Fruit fly (Drosophila melanogaster) whole organism, wandering third instar larva: ENCODE data around the gene CG18265.

Experiments
- Abd-B ChIP-seq: fragments of >200 bp; optimal IDR thresholded peaks from 2 replicates; lab custom pipeline; 2017; ENCODE audit warnings: missing biosample characterization, missing genetic modification characterization
- Dif ChIP-seq: fragments of 200-275, 200-300 bp; sonication (Bioruptor generic); optimal IDR thresholded peaks from 2 replicates; lab custom pipeline; 2018; ENCODE audit warnings: missing biosample characterization, missing genetic modification characterization; ENCODE audit not compliant: partially characterized antibody
- GATAd ChIP-seq: sonication (Bioruptor generic); optimal IDR thresholded peaks from 2 replicates; lab custom pipeline; 2016; ENCODE audit warnings: missing biosample characterization, missing genetic modification characterization
- Hr78 ChIP-seq: fragments of >200 bp; optimal IDR thresholded peaks from 2 replicates; lab custom pipeline; 2017; ENCODE audit warnings: missing biosample characterization, missing genetic modification characterization
- Hr83 ChIP-seq: fragments of 200-300 bp; sonication (Bioruptor generic); optimal IDR thresholded peaks from 2 replicates; lab custom pipeline; 2016; ENCODE audit warnings: missing biosample characterization, mild to moderate bottlenecking, missing genetic modification characterization, moderate library complexity; ENCODE audit not compliant: poor library complexity, severe bottlenecking
- Myc ChIP-seq: fragments of >200 bp; optimal IDR thresholded peaks from 2 replicates; lab custom pipeline; 2017
- br ChIP-seq: fragments of 200-800 bp; sonication (Bioruptor generic); optimal IDR thresholded peaks from 2 replicates; lab custom pipeline; 2016; ENCODE audit warnings: missing biosample characterization, missing genetic modification characterization
- h ChIP-seq: fragments of 200-800 bp; sonication (Bioruptor generic); optimal IDR thresholded peaks from 3 replicates; lab custom pipeline; 2016; ENCODE audit warnings: missing biosample characterization, mild to moderate bottlenecking, missing genetic modification characterization
- lola ChIP-seq: fragments of >200 bp; optimal IDR thresholded peaks from 2 replicates; lab custom pipeline; 2017; ENCODE audit warnings: missing biosample characterization, missing genetic modification characterization
- pan ChIP-seq: fragments of >200 bp; optimal IDR thresholded peaks from 2 replicates; lab custom pipeline; 2017
- psq ChIP-seq: fragments of 200-800 bp; sonication (Bioruptor generic); optimal IDR thresholded peaks from 3 replicates; lab custom pipeline; 2017; ENCODE audit warnings: missing biosample characterization, mild to moderate bottlenecking, missing genetic modification characterization, moderate library complexity
- sv ChIP-seq: fragments of 200-800 bp; sonication (Bioruptor generic); optimal IDR thresholded peaks from 3 replicates; lab custom pipeline; 2016; ENCODE audit warnings: missing biosample characterization, missing genetic modification characterization
- usp ChIP-seq: fragments of >200 bp; optimal IDR thresholded peaks from 2 replicates; lab custom pipeline; 2017; ENCODE audit warnings: missing biosample characterization, missing genetic modification characterization
- woc ChIP-seq: sonication (Bioruptor generic); optimal IDR thresholded peaks from 2 replicates; lab custom pipeline; 2016; ENCODE audit warnings: missing biosample characterization, mild to moderate bottlenecking, missing genetic modification characterization

- TF ChIP-seq GATAd (GFP tag; lab: Kevin White, UChicago): no peak
- TF ChIP-seq sv (GFP tag; lab: Kevin White, UChicago): no peak
- TF ChIP-seq h (GFP tag; lab: Kevin White, UChicago): no peak
- no peak for TF ChIP-seq usp (GFP tag; lab: Kevin White, UChicago)
- no peak for TF ChIP-seq br (GFP tag; lab: Kevin White, UChicago)
- no peak for TF ChIP-seq Myc (lab: Kevin White, UChicago)
- TF ChIP-seq Dif (GFP tag; lab: Kevin White, UChicago): no peak
- TF ChIP-seq Abd-B (GFP tag; lab: Kevin White, UChicago): no peak
- no peak for TF ChIP-seq lola
- TF ChIP-seq woc (GFP tag; lab: Kevin White, UChicago): no peak
- TF ChIP-seq psq: no peak
- TF ChIP-seq pan (lab: Kevin White, UChicago): no peak
- TF ChIP-seq Hr83 (GFP tag; lab: Kevin White, UChicago): no peak
- TF ChIP-seq Hr78 (GFP tag; lab: Kevin White, UChicago): no peak
Observed at dm6 chr3L:17491646-17492045, 52.4 kb downstream of the CG18265 start.
